Fruit fly (Drosophila melanogaster) whole organism, embryonic: ENCODE results near the gene Hrd3.

Source experiments
- C15 ChIP-seq: fragments of 200-800 bp; sonication (Bioruptor generic); IDR thresholded peaks from 3 replicates; pipeline ENCODE4 v1.3.6; 2022; ENCODE audit warnings: missing biosample characterization, missing genetic modification characterization
- CG10274 ChIP-seq: fragments of 200-800 bp; sonication (Bioruptor generic); optimal IDR thresholded peaks from 3 replicates; lab custom pipeline; 2017; ENCODE audit warnings: missing biosample characterization, mild to moderate bottlenecking, missing genetic modification characterization
- CG2889 ChIP-seq: fragments of 200-800 bp; sonication (Bioruptor generic); IDR thresholded peaks from 3 replicates; pipeline ENCODE4 v1.3.6; 2022; ENCODE audit warnings: missing biosample characterization, missing genetic modification characterization
- CG32532 ChIP-seq: fragments of 200-800 bp; sonication (Bioruptor generic); IDR thresholded peaks from 2 replicates; pipeline ENCODE4 v1.3.6; 2022; ENCODE audit warnings: missing biosample characterization, missing genetic modification characterization
- CG5245 ChIP-seq: fragments of 200-800 bp; sonication (Bioruptor generic); optimal IDR thresholded peaks from 3 replicates; lab custom pipeline; 2016; ENCODE audit warnings: missing biosample characterization, missing genetic modification characterization
- CG7786 ChIP-seq: fragments of 200-800 bp; sonication (Bioruptor generic); optimal IDR thresholded peaks from 2 replicates; lab custom pipeline; 2016; ENCODE audit warnings: missing biosample characterization, missing genetic modification characterization
- E2f1 ChIP-seq: fragments of 200-800 bp; sonication (Bioruptor generic); IDR thresholded peaks from 2 replicates; pipeline ENCODE4 v1.3.6; 2022; ENCODE audit warnings: missing biosample characterization, missing genetic modification characterization
- ap ChIP-seq: fragments of 200-800 bp; sonication (Bioruptor generic); IDR thresholded peaks from 2 replicates; pipeline ENCODE4 v1.3.6; 2022; ENCODE audit warnings: missing biosample characterization, missing genetic modification characterization
- schlank ChIP-seq: fragments of 200-800 bp; sonication (Bioruptor generic); optimal IDR thresholded peaks from 2 replicates; lab custom pipeline; 2018; ENCODE audit warnings: missing biosample characterization, mild to moderate bottlenecking, missing genetic modification characterization
- ttk ChIP-seq: fragments of 200-800 bp; sonication (Bioruptor generic); IDR thresholded peaks from 2 replicates; pipeline ENCODE4 v2.1.2; 2022; ENCODE audit warnings: missing biosample characterization, missing genetic modification characterization

- peak; percentile 62; the same call in 2 of the 3 replicates for TF ChIP-seq C15 (GFP tag; lab: Robert Waterston, UW)
- no peak for TF ChIP-seq CG10274 (GFP tag; lab: Kevin White, UChicago)
- TF ChIP-seq ttk: peak; percentile 79
- peak; percentile 65 for TF ChIP-seq CG5245 (GFP tag; lab: Kevin White, UChicago)
- peak; percentile 81 for TF ChIP-seq ap (GFP tag; lab: Robert Waterston, UW)
- TF ChIP-seq schlank (tag; lab: Kevin White, UChicago): no peak
- TF ChIP-seq CG7786: no peak
- peak; percentile 91 for TF ChIP-seq CG32532 (GFP tag; lab: Robert Waterston, UW)
- TF ChIP-seq E2f1: peak; percentile 86
- 0 out of 3 replicates have a peak, but pooled peaks have one; percentile 28 for TF ChIP-seq CG2889
Measured at dm6 chr3R:23722680-23723372, 35.5 kb downstream of the Hrd3 start, which contains the start of gene CG10365.
